Worm (Caenorhabditis elegans) whole organism, L3 larva: ENCODE results near the gene C38C3.4.

ENCODE experiments used
- ceh-82 ChIP-seq: fragments of 150-350 bp; optimal IDR thresholded peaks from 2 replicates; lab custom pipeline; 2014; ENCODE audit warnings: missing biosample characterization, missing genetic modification characterization
- egl-27 ChIP-seq: sonication (generic microtip); optimal IDR thresholded peaks from 4 replicates; lab custom pipeline; 2017; ENCODE audit warnings: missing biosample characterization, missing genetic modification reagents, missing genetic modification characterization
- pha-4 ChIP-seq: fragments of 150-350 bp; optimal IDR thresholded peaks from 2 replicates; lab custom pipeline; 2014; ENCODE audit warnings: missing biosample characterization, missing genetic modification reagents, missing genetic modification characterization

- TF ChIP-seq ceh-82 (tag; lab: Kevin White, UChicago): no peak
- no peak for TF ChIP-seq egl-27 (tag; lab: Kevin White, UChicago)
- TF ChIP-seq pha-4: no peak
Measured at ce11 chrV:1499140-1499539, 17.3 kb downstream of the C38C3.4 start, which contains the start of gene sru-27.
